Worm (Caenorhabditis elegans) whole organism, L1 larva: ENCODE measurements around the gene ribo-1.

Source experiments
- C34B4.2 ChIP-seq: sonication (generic microtip); optimal IDR thresholded peaks from 2 replicates; lab custom pipeline; 2017; ENCODE audit warnings: mild to moderate bottlenecking, missing genetic modification characterization, missing compliant biosample characterization
- Y116A8C.19 ChIP-seq: sonication (generic microtip); optimal IDR thresholded peaks from 2 replicates; lab custom pipeline; 2016; ENCODE audit warnings: missing compliant biosample characterization, missing genetic modification characterization, borderline replicate concordance
- alr-1 ChIP-seq: fragments of 200-800 bp; sonication (Bioruptor generic); optimal IDR thresholded peaks from 2 replicates; lab custom pipeline; 2018; ENCODE audit warnings: borderline replicate concordance, mild to moderate bottlenecking, missing genetic modification characterization, missing compliant biosample characterization
- ama-1 ChIP-seq: fragments of 150-350 bp; optimal IDR thresholded peaks from 2 replicates; lab custom pipeline; 2014
- blmp-1 ChIP-seq: fragments of 150-350 bp; optimal IDR thresholded peaks from 2 replicates; lab custom pipeline; 2014; ENCODE audit warnings: missing biosample characterization, missing genetic modification characterization
- ceh-8 ChIP-seq: fragments of 200-800 bp; sonication (Bioruptor generic); optimal IDR thresholded peaks from 2 replicates; lab custom pipeline; 2018; ENCODE audit warnings: mild to moderate bottlenecking, missing genetic modification characterization, moderate library complexity, missing compliant biosample characterization
- ceh-82 ChIP-seq, 3 experiments: fragments of 150-350 bp in 1 of 3; sonication (generic microtip) in 2 of 3; optimal IDR thresholded peaks; 2 replicates each; lab custom pipeline; 2014 to 2017; ENCODE audit warnings: missing biosample characterization in 3 of 3, missing genetic modification characterization in 3 of 3
- ces-1 ChIP-seq: fragments of 150-350 bp; optimal IDR thresholded peaks from 2 replicates; lab custom pipeline; 2014; ENCODE audit warnings: missing biosample characterization, missing genetic modification reagents, missing genetic modification characterization
- dsc-1 ChIP-seq: sonication (generic microtip); optimal IDR thresholded peaks from 2 replicates; lab custom pipeline; 2016; ENCODE audit warnings: mild to moderate bottlenecking, missing genetic modification characterization, missing compliant biosample characterization
- efl-1 ChIP-seq, 4 experiments: fragments of 150-350 bp; optimal IDR thresholded peaks in 3 of 4; peaks in 1 of 4; 1 replicate in 1 of 4; 2 replicates in 3 of 4; lab custom pipeline; 2014; ENCODE audit warnings: missing biosample characterization in 2 of 4, missing genetic modification characterization in 2 of 4, missing genetic modification reagents in 2 of 4
- efl-3 ChIP-seq: fragments of 200-800 bp; sonication (Bioruptor generic); optimal IDR thresholded peaks from 2 replicates; lab custom pipeline; 2018; ENCODE audit warnings: mild to moderate bottlenecking, missing genetic modification characterization, missing compliant biosample characterization
- egl-27 ChIP-seq, 2 experiments: fragments of 150-350 bp in 1 of 2; sonication (generic microtip); optimal IDR thresholded peaks; 3 replicates each; lab custom pipeline; 2017 to 2018; ENCODE audit warnings: missing biosample characterization in 2 of 2, missing genetic modification characterization in 2 of 2, missing genetic modification reagents in 2 of 2
- ets-5 ChIP-seq: fragments of 200-800 bp; sonication (Bioruptor generic); IDR thresholded peaks from 2 replicates; pipeline ENCODE4 v1.3.6; 2022; ENCODE audit warnings: missing genetic modification characterization, missing compliant biosample characterization
- fkh-10 ChIP-seq: sonication (generic microtip); optimal IDR thresholded peaks from 2 replicates; lab custom pipeline; 2017; ENCODE audit warnings: missing biosample characterization, missing genetic modification reagents, missing genetic modification characterization
- fkh-4 ChIP-seq: sonication (generic microtip); optimal IDR thresholded peaks from 2 replicates; lab custom pipeline; 2016; ENCODE audit warnings: missing compliant biosample characterization, missing genetic modification characterization, borderline replicate concordance
- fkh-8 ChIP-seq: sonication (generic microtip); optimal IDR thresholded peaks from 2 replicates; lab custom pipeline; 2016; ENCODE audit warnings: mild to moderate bottlenecking, missing genetic modification characterization, missing compliant biosample characterization
- fos-1 ChIP-seq: fragments of 150-350 bp; optimal IDR thresholded peaks from 2 replicates; lab custom pipeline; 2014; ENCODE audit warnings: missing biosample characterization, missing genetic modification characterization
- grh-1 ChIP-seq: fragments of 200-800 bp; sonication (Bioruptor generic); IDR thresholded peaks from 2 replicates; pipeline ENCODE4 v1.3.6; 2022; ENCODE audit warnings: missing genetic modification reagents, missing genetic modification characterization, missing compliant biosample characterization
- hlh-4 ChIP-seq: sonication (generic microtip); optimal IDR thresholded peaks from 2 replicates; lab custom pipeline; 2016; ENCODE audit warnings: mild to moderate bottlenecking, missing genetic modification characterization, missing compliant biosample characterization
- hpl-2 ChIP-seq: fragments of 150-350 bp; optimal IDR thresholded peaks from 2 replicates; lab custom pipeline; 2014; ENCODE audit warnings: missing biosample characterization, missing genetic modification reagents, missing genetic modification characterization
- jun-1 ChIP-seq: fragments of 150-350 bp; optimal IDR thresholded peaks from 2 replicates; lab custom pipeline; 2014; ENCODE audit warnings: missing biosample characterization, missing genetic modification reagents, missing genetic modification characterization
- lin-35 ChIP-seq, 2 experiments: fragments of 150-350 bp; optimal IDR thresholded peaks; 2 replicates each; lab custom pipeline; 2014; ENCODE audit warnings: missing biosample characterization in 2 of 2, missing genetic modification characterization in 2 of 2, missing genetic modification reagents in 2 of 2
- lin-39 ChIP-seq: fragments of 150-350 bp; optimal IDR thresholded peaks from 2 replicates; lab custom pipeline; 2014; ENCODE audit warnings: missing biosample characterization, missing genetic modification reagents, missing genetic modification characterization
- lir-3 ChIP-seq: sonication (generic microtip); optimal IDR thresholded peaks from 2 replicates; lab custom pipeline; 2016; ENCODE audit warnings: mild to moderate bottlenecking, missing genetic modification characterization, moderate library complexity, missing compliant biosample characterization; ENCODE audit not compliant: poor library complexity
- lsy-2 ChIP-seq, 2 experiments: fragments of 150-350 bp; optimal IDR thresholded peaks; 2 replicates each; lab custom pipeline; 2014; ENCODE audit warnings: missing biosample characterization in 2 of 2, missing genetic modification characterization in 2 of 2
- mab-9 ChIP-seq: fragments of 200-800 bp; sonication (Bioruptor generic); IDR thresholded peaks from 2 replicates; pipeline ENCODE4 v1.3.6; 2022; ENCODE audit warnings: missing genetic modification reagents, missing genetic modification characterization, missing compliant biosample characterization
- mef-2 ChIP-seq: fragments of 150-350 bp; optimal IDR thresholded peaks from 2 replicates; lab custom pipeline; 2014; ENCODE audit warnings: missing biosample characterization, missing genetic modification characterization
- mep-1 ChIP-seq: fragments of 150-350 bp; optimal IDR thresholded peaks from 2 replicates; lab custom pipeline; 2014; ENCODE audit warnings: missing biosample characterization, missing genetic modification characterization
- nhr-11 ChIP-seq: fragments of 150-350 bp; optimal IDR thresholded peaks from 2 replicates; lab custom pipeline; 2014; ENCODE audit warnings: missing biosample characterization, missing genetic modification characterization
- nhr-20 ChIP-seq: sonication (generic microtip); optimal IDR thresholded peaks from 2 replicates; lab custom pipeline; 2016; ENCODE audit warnings: mild to moderate bottlenecking, missing genetic modification characterization, missing compliant biosample characterization
- nhr-237 ChIP-seq: fragments of 150-350 bp; optimal IDR thresholded peaks from 2 replicates; lab custom pipeline; 2014; ENCODE audit warnings: missing biosample characterization, missing genetic modification characterization
- nhr-28 ChIP-seq: fragments of 150-350 bp; optimal IDR thresholded peaks from 2 replicates; lab custom pipeline; 2014; ENCODE audit warnings: missing biosample characterization, missing genetic modification characterization
- nhr-47 ChIP-seq: sonication (generic microtip); optimal IDR thresholded peaks from 2 replicates; lab custom pipeline; 2016; ENCODE audit warnings: mild to moderate bottlenecking, missing genetic modification characterization, moderate library complexity, missing compliant biosample characterization
- nhr-71 ChIP-seq: sonication (generic microtip); optimal IDR thresholded peaks from 2 replicates; lab custom pipeline; 2016; ENCODE audit warnings: mild to moderate bottlenecking, missing genetic modification characterization, moderate library complexity, missing compliant biosample characterization
- nhr-76 ChIP-seq: sonication (generic microtip); optimal IDR thresholded peaks from 2 replicates; lab custom pipeline; 2017; ENCODE audit warnings: missing biosample characterization, missing genetic modification characterization
- nhr-77 ChIP-seq: fragments of 150-350 bp; optimal IDR thresholded peaks from 2 replicates; lab custom pipeline; 2014; ENCODE audit warnings: missing biosample characterization, missing genetic modification characterization
- nhr-90 ChIP-seq: sonication (generic microtip); optimal IDR thresholded peaks from 2 replicates; lab custom pipeline; 2016; ENCODE audit warnings: mild to moderate bottlenecking, missing genetic modification characterization, missing compliant biosample characterization; ENCODE audit not compliant: poor library complexity
- rnt-1 ChIP-seq: sonication (generic microtip); optimal IDR thresholded peaks from 2 replicates; lab custom pipeline; 2016; ENCODE audit warnings: mild to moderate bottlenecking, missing genetic modification characterization, moderate library complexity, missing compliant biosample characterization
- snu-23 ChIP-seq: sonication (generic microtip); optimal IDR thresholded peaks from 2 replicates; lab custom pipeline; 2016; ENCODE audit warnings: missing genetic modification characterization, missing compliant biosample characterization
- sptf-1 ChIP-seq: fragments of 150-350 bp; optimal IDR thresholded peaks from 2 replicates; lab custom pipeline; 2014; ENCODE audit warnings: missing biosample characterization, missing genetic modification characterization
- tbx-2 ChIP-seq: sonication (generic microtip); optimal IDR thresholded peaks from 2 replicates; lab custom pipeline; 2016; ENCODE audit warnings: missing genetic modification characterization, missing compliant biosample characterization
- tlp-1 ChIP-seq: fragments of 150-350 bp; optimal IDR thresholded peaks from 2 replicates; lab custom pipeline; 2014; ENCODE audit warnings: missing biosample characterization, missing genetic modification characterization
- unc-62 ChIP-seq: fragments of 150-350 bp; optimal IDR thresholded peaks from 2 replicates; lab custom pipeline; 2014; ENCODE audit warnings: missing biosample characterization, missing genetic modification reagents, missing genetic modification characterization
- ztf-11 ChIP-seq, 2 experiments: sonication (generic microtip); optimal IDR thresholded peaks; 2 replicates each; lab custom pipeline; 2016 to 2017; ENCODE audit warnings: missing genetic modification characterization in 2 of 2, missing biosample characterization in 1 of 2, missing compliant biosample characterization in 1 of 2
- ztf-4 ChIP-seq: fragments of 150-350 bp; optimal IDR thresholded peaks from 2 replicates; lab custom pipeline; 2014; ENCODE audit warnings: missing biosample characterization, missing genetic modification characterization

The ribo-1 gene

ce11 chrIV:6887601-6888099 lies 22.8 kb upstream of the ribo-1 start, which contains the start of the genes T05A12.3 and T05A12.4 (continued):
- TF ChIP-seq nhr-77 (tag; lab: Kevin White, UChicago): no peak
- TF ChIP-seq mab-9 (GFP tag; lab: Robert Waterston, UW): no peak
- TF ChIP-seq fkh-8 (tag; lab: Kevin White, UChicago): no peak
- TF ChIP-seq blmp-1: peak; percentile 34
- TF ChIP-seq nhr-20 (tag; lab: Kevin White, UChicago): peak; percentile 15
- peak; percentile 56 to 57 for TF ChIP-seq efl-1 (optimal IDR thresholded peaks at IDR 0.05; lab: Kevin White, UChicago)
- TF ChIP-seq efl-1 (GFP tag; optimal IDR thresholded peaks at IDR 0.05 in 1 of 2; lab: Kevin White, UChicago): peak; percentile 32 to 87
- TF ChIP-seq rnt-1 (tag; lab: Kevin White, UChicago): peak; percentile 76
- TF ChIP-seq sptf-1 (tag; lab: Kevin White, UChicago): no peak
- no peak for TF ChIP-seq dsc-1 (tag; lab: Kevin White, UChicago)
- TF ChIP-seq nhr-76 (tag; lab: Kevin White, UChicago): no peak
- TF ChIP-seq jun-1 (tag; lab: Kevin White, UChicago): peak; percentile 55
- TF ChIP-seq hlh-4 (tag; lab: Kevin White, UChicago): no peak
- no peak for TF ChIP-seq ama-1 (lab: Kevin White, UChicago)
- no peak for TF ChIP-seq nhr-237 (tag; lab: Kevin White, UChicago)
- no peak for TF ChIP-seq Y116A8C.19 (tag; lab: Kevin White, UChicago)
- TF ChIP-seq lin-39 (tag; lab: Kevin White, UChicago): no peak
- no peak for TF ChIP-seq nhr-71 (tag; lab: Kevin White, UChicago)
- no peak for TF ChIP-seq mef-2 (tag; lab: Kevin White, UChicago)
- no peak for TF ChIP-seq ztf-4 (tag; lab: Kevin White, UChicago)
- no peak for TF ChIP-seq nhr-47 (tag; lab: Kevin White, UChicago)
- TF ChIP-seq mep-1 (tag; lab: Kevin White, UChicago): no peak
- peak; percentile 15; the same call in 1 of the 2 replicates for TF ChIP-seq grh-1
- no peak for TF ChIP-seq efl-3 (GFP tag; lab: Kevin White, UChicago)
- TF ChIP-seq fkh-10 (GFP tag; lab: Kevin White, UChicago): no peak
- TF ChIP-seq tbx-2: no peak
- TF ChIP-seq fkh-4: no peak
- TF ChIP-seq fos-1 (tag; lab: Kevin White, UChicago): no peak
- peak in 1 of 2 experiments; percentile 41 for TF ChIP-seq lin-35 (GFP tag; optimal IDR thresholded peaks at IDR 0.05; lab: Kevin White, UChicago)
- no peak for TF ChIP-seq ztf-11 (tag; optimal IDR thresholded peaks at IDR 0.05; lab: Kevin White, UChicago)
- no peak for TF ChIP-seq nhr-28 (tag; lab: Kevin White, UChicago)
- TF ChIP-seq unc-62: no peak
- TF ChIP-seq egl-27 (tag; optimal IDR thresholded peaks at IDR 0.05; lab: Kevin White, UChicago): no peak
- no peak for TF ChIP-seq snu-23 (GFP tag; lab: Kevin White, UChicago)
- TF ChIP-seq ceh-82 (tag; optimal IDR thresholded peaks at IDR 0.05; lab: Kevin White, UChicago): peak in 2 of 3 experiments; percentile 1 to 34
- TF ChIP-seq hpl-2 (GFP tag; lab: Kevin White, UChicago): no peak
- TF ChIP-seq ceh-8: no peak
- TF ChIP-seq alr-1 (tag; lab: Kevin White, UChicago): no peak
- no peak for TF ChIP-seq nhr-90 (tag; lab: Kevin White, UChicago)
- TF ChIP-seq lsy-2 (tag; optimal IDR thresholded peaks at IDR 0.05; lab: Kevin White, UChicago): no peak
- no peak for TF ChIP-seq ces-1 (GFP tag; lab: Kevin White, UChicago)
- TF ChIP-seq ets-5 (GFP tag; lab: Robert Waterston, UW): no peak
- no peak for TF ChIP-seq nhr-11 (tag; lab: Kevin White, UChicago)
- no peak for TF ChIP-seq tlp-1 (tag; lab: Kevin White, UChicago)
- no peak for TF ChIP-seq C34B4.2 (tag; lab: Kevin White, UChicago)
- no peak for TF ChIP-seq lir-3 (tag; lab: Kevin White, UChicago)
